Worm (Caenorhabditis elegans) whole organism, L1 larva: ENCODE data around the gene dyf-18.

Experiments used
- blmp-1 ChIP-seq: fragments of 150-350 bp; optimal IDR thresholded peaks from 2 replicates; lab custom pipeline; 2014; ENCODE audit warnings: missing biosample characterization, missing genetic modification characterization
- ceh-82 ChIP-seq, 3 experiments: fragments of 150-350 bp in 1 of 3; sonication (generic microtip) in 2 of 3; optimal IDR thresholded peaks; 2 replicates each; lab custom pipeline; 2014 to 2017; ENCODE audit warnings: missing biosample characterization in 3 of 3, missing genetic modification characterization in 3 of 3
- fkh-10 ChIP-seq: sonication (generic microtip); optimal IDR thresholded peaks from 2 replicates; lab custom pipeline; 2017; ENCODE audit warnings: missing biosample characterization, missing genetic modification reagents, missing genetic modification characterization
- fkh-4 ChIP-seq: sonication (generic microtip); optimal IDR thresholded peaks from 2 replicates; lab custom pipeline; 2016; ENCODE audit warnings: missing compliant biosample characterization, missing genetic modification characterization, borderline replicate concordance
- lin-13 ChIP-seq: fragments of 150-350 bp; optimal IDR thresholded peaks from 2 replicates; lab custom pipeline; 2014; ENCODE audit warnings: missing biosample characterization, missing genetic modification reagents, missing genetic modification characterization
- lin-15B ChIP-seq: fragments of 150-350 bp; sonication (generic microtip); optimal IDR thresholded peaks from 3 replicates; lab custom pipeline; 2014; ENCODE audit warnings: missing biosample characterization, missing genetic modification characterization
- lin-35 ChIP-seq, 2 experiments: fragments of 150-350 bp; optimal IDR thresholded peaks; 2 replicates each; lab custom pipeline; 2014; ENCODE audit warnings: missing biosample characterization in 2 of 2, missing genetic modification characterization in 2 of 2, missing genetic modification reagents in 2 of 2
- lsy-2 ChIP-seq, 2 experiments: fragments of 150-350 bp; optimal IDR thresholded peaks; 2 replicates each; lab custom pipeline; 2014; ENCODE audit warnings: missing biosample characterization in 2 of 2, missing genetic modification characterization in 2 of 2
- mdl-1 ChIP-seq, 2 experiments: fragments of 150-350 bp; optimal IDR thresholded peaks; 2 replicates each; lab custom pipeline; 2014 to 2017; ENCODE audit warnings: missing biosample characterization in 2 of 2, missing genetic modification characterization in 2 of 2, inconsistent platforms in 1 of 2
- mep-1 ChIP-seq: fragments of 150-350 bp; optimal IDR thresholded peaks from 2 replicates; lab custom pipeline; 2014; ENCODE audit warnings: missing biosample characterization, missing genetic modification characterization
- nhr-77 ChIP-seq: fragments of 150-350 bp; optimal IDR thresholded peaks from 2 replicates; lab custom pipeline; 2014; ENCODE audit warnings: missing biosample characterization, missing genetic modification characterization
- nhr-90 ChIP-seq: sonication (generic microtip); optimal IDR thresholded peaks from 2 replicates; lab custom pipeline; 2016; ENCODE audit warnings: mild to moderate bottlenecking, missing genetic modification characterization, missing compliant biosample characterization; ENCODE audit not compliant: poor library complexity
- skn-1 ChIP-seq: fragments of 150-350 bp; optimal IDR thresholded peaks from 2 replicates; lab custom pipeline; 2014; ENCODE audit warnings: missing biosample characterization, missing genetic modification characterization
- unc-62 ChIP-seq: fragments of 150-350 bp; optimal IDR thresholded peaks from 2 replicates; lab custom pipeline; 2014; ENCODE audit warnings: missing biosample characterization, missing genetic modification reagents, missing genetic modification characterization

DNA sequence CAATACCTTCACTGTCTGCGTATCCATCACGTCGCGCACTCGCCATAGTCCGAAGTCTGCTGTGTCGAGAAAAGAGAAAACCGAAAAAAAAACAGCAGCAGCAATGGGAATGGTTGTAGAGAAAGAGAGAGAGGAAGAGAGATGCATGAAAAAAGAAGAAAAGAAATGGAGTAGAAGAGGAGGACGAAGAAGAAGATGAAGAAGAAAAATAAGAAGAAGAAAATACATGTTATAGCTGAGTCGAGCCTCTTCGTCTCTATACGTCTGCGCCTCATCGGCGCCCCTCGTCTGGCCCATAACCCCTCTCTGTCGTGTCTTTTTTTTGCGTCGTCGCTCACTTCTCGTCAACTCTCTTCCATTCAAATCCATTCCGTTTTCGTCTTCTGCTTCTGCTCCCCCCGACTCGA, 8.7 kb upstream of the dyf-18 start:
- TF ChIP-seq lin-35 (GFP tag; optimal IDR thresholded peaks at IDR 0.05; lab: Kevin White, UChicago) (peak; percentile 58 to 69), mdl-1 (tag; optimal IDR thresholded peaks at IDR 0.05; lab: Kevin White, UChicago) (peak in 1 of 2 experiments; percentile 40), nhr-90 (tag; lab: Kevin White, UChicago) (no peak), nhr-77 (tag; lab: Kevin White, UChicago) (peak; percentile 73), fkh-4 (tag; lab: Kevin White, UChicago) (no peak), lsy-2 (tag; optimal IDR thresholded peaks at IDR 0.05; lab: Kevin White, UChicago) (peak; percentile 77 to 87), unc-62 (GFP tag; lab: Kevin White, UChicago) (no peak), skn-1 (tag; lab: Kevin White, UChicago) (peak; percentile 28), lin-13 (GFP tag; lab: Kevin White, UChicago) (no peak), ceh-82 (tag; optimal IDR thresholded peaks at IDR 0.05; lab: Kevin White, UChicago) (peak; percentile 4 to 62 (median 56)), lin-15B (no peak), fkh-10 (GFP tag; lab: Kevin White, UChicago) (peak; percentile 72), mep-1 (tag; lab: Kevin White, UChicago) (peak; percentile 88), blmp-1 (tag; lab: Kevin White, UChicago) (peak; percentile 92)
